Fruit fly (Drosophila melanogaster) whole organism, pupa: Measurements from ENCODE around the gene RhoGAP18B.

Source experiments
- CG10348 ChIP-seq: fragments of 200-800 bp; sonication (Bioruptor generic); IDR thresholded peaks from 2 replicates; pipeline ENCODE4 v1.3.6; 2022; ENCODE audit warnings: missing biosample characterization, missing genetic modification characterization
- CG12605 ChIP-seq: fragments of 200-800 bp; sonication (Bioruptor generic); IDR thresholded peaks from 2 replicates; pipeline ENCODE4 v1.3.6; 2022; ENCODE audit warnings: missing biosample characterization, missing genetic modification characterization
- CG13204 ChIP-seq: fragments of 200-800 bp; sonication (Bioruptor generic); optimal IDR thresholded peaks from 2 replicates; lab custom pipeline; 2018; ENCODE audit warnings: missing biosample characterization, mild to moderate bottlenecking, missing genetic modification characterization, moderate library complexity
- CG14655 ChIP-seq: fragments of 200-800 bp; sonication (Bioruptor generic); optimal IDR thresholded peaks from 3 replicates; lab custom pipeline; 2017; ENCODE audit warnings: mild to moderate bottlenecking, missing biosample characterization, missing genetic modification reagents, missing genetic modification characterization
- CG15710 ChIP-seq: fragments of 200-800 bp; sonication (Bioruptor generic); optimal IDR thresholded peaks from 2 replicates; lab custom pipeline; 2018; ENCODE audit warnings: missing biosample characterization, mild to moderate bottlenecking, missing genetic modification characterization, moderate library complexity
- CG17806 ChIP-seq: fragments of 200-800 bp; sonication (Bioruptor generic); optimal IDR thresholded peaks from 2 replicates; lab custom pipeline; 2018; ENCODE audit warnings: missing biosample characterization, mild to moderate bottlenecking, missing genetic modification characterization, moderate library complexity
- CG32121 ChIP-seq: fragments of 200-800 bp; sonication (Bioruptor generic); IDR thresholded peaks from 2 replicates; pipeline ENCODE4 v1.3.6; 2022; ENCODE audit warnings: missing biosample characterization, missing genetic modification characterization
- CG34367 ChIP-seq: fragments of 200-800 bp; sonication (Bioruptor generic); optimal IDR thresholded peaks from 2 replicates; lab custom pipeline; 2018; ENCODE audit warnings: missing biosample characterization, mild to moderate bottlenecking, missing genetic modification characterization
- CG4496 ChIP-seq: fragments of 200-800 bp; sonication (Bioruptor generic); IDR thresholded peaks from 3 replicates; pipeline ENCODE4 v1.3.6; 2022; ENCODE audit warnings: missing biosample characterization, missing genetic modification characterization
- CG8159 ChIP-seq: fragments of 200-800 bp; sonication (Bioruptor generic); optimal IDR thresholded peaks from 3 replicates; lab custom pipeline; 2018; ENCODE audit warnings: missing biosample characterization, mild to moderate bottlenecking, missing genetic modification characterization, moderate library complexity
- CG8301 ChIP-seq: fragments of 200-800 bp; sonication (Bioruptor generic); optimal IDR thresholded peaks from 2 replicates; lab custom pipeline; 2018; ENCODE audit warnings: missing biosample characterization, mild to moderate bottlenecking, missing genetic modification characterization
- CG9948 ChIP-seq: fragments of 200-800 bp; sonication (Bioruptor generic); optimal IDR thresholded peaks from 2 replicates; lab custom pipeline; 2018; ENCODE audit warnings: missing biosample characterization, mild to moderate bottlenecking, missing genetic modification characterization, moderate library complexity
- D1 ChIP-seq: fragments of 200-800 bp; sonication (Bioruptor generic); optimal IDR thresholded peaks from 2 replicates; lab custom pipeline; 2018; ENCODE audit warnings: missing biosample characterization, mild to moderate bottlenecking, missing genetic modification characterization, moderate library complexity
- EcR ChIP-seq: fragments of 200-800 bp; sonication (Bioruptor generic); optimal IDR thresholded peaks from 3 replicates; lab custom pipeline; 2019; ENCODE audit warnings: missing biosample characterization, missing genetic modification characterization, mild to moderate bottlenecking, moderate library complexity, missing genetic modification reagents
- Ets98B ChIP-seq: fragments of 200-800 bp; sonication (Bioruptor generic); IDR thresholded peaks from 2 replicates; pipeline ENCODE4 v1.3.6; 2022; ENCODE audit warnings: missing biosample characterization, missing genetic modification characterization
- Pif1A ChIP-seq: fragments of 200-800 bp; sonication (Bioruptor generic); optimal IDR thresholded peaks from 3 replicates; lab custom pipeline; 2016; ENCODE audit warnings: missing biosample characterization, missing genetic modification characterization
- Pif1B ChIP-seq: fragments of 200-800 bp; sonication (Bioruptor generic); optimal IDR thresholded peaks from 3 replicates; lab custom pipeline; 2016; ENCODE audit warnings: missing biosample characterization, missing genetic modification characterization
- Snoo ChIP-seq: fragments of 200-800 bp; sonication (Bioruptor generic); optimal IDR thresholded peaks from 3 replicates; lab custom pipeline; 2017; ENCODE audit warnings: missing biosample characterization, mild to moderate bottlenecking, missing genetic modification characterization, inconsistent platforms
- fd96Ca ChIP-seq: fragments of 200-800 bp; sonication (Bioruptor generic); IDR thresholded peaks from 3 replicates; pipeline ENCODE4 v1.3.6; 2022; ENCODE audit warnings: missing biosample characterization, missing genetic modification characterization
- gl ChIP-seq: fragments of 200-800 bp; sonication (Bioruptor generic); optimal IDR thresholded peaks from 2 replicates; lab custom pipeline; 2018; ENCODE audit warnings: missing biosample characterization, mild to moderate bottlenecking, missing genetic modification characterization
- rn ChIP-seq: fragments of 200-800 bp; sonication (Bioruptor generic); IDR thresholded peaks from 2 replicates; pipeline ENCODE4 v1.3.6; 2022; ENCODE audit warnings: missing biosample characterization, missing genetic modification characterization

The RhoGAP18B gene

DNA sequence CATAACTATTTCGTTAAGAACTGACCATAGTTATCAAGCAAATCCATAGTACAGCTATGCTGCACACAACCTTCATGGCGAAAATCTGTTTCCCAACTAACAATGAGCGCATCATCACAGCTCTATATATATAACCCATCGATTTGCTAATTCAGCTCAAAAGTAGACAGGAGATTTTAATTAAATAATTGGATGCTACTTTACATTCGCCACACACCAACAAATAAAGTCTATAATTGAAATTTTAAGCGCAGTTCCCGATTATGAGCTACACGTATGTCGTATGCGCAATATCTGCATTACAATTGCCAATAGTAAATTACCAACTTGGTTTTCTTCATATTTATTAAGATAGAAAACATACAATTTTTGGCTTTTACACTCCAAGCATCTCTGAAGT is 31.1 kb downstream of the RhoGAP18B start, which contains the start of gene Obp18a:
Gene Obp18a (minus strand): TSS at position 101 of the 400 bp plus-strand sequence.
- TF ChIP-seq CG34367 (tag; lab: Kevin White, UChicago), result no peak
- no peak for TF ChIP-seq CG10348 (GFP tag; lab: Robert Waterston, UW)
- no peak for TF ChIP-seq CG13204 (GFP tag; lab: Kevin White, UChicago)
- TF ChIP-seq CG32121 (GFP tag; lab: Robert Waterston, UW), result no peak
- no peak for TF ChIP-seq CG15710 (tag; lab: Kevin White, UChicago)
- no peak for TF ChIP-seq CG9948 (tag; lab: Kevin White, UChicago)
- no peak for TF ChIP-seq fd96Ca (GFP tag; lab: Robert Waterston, UW)
- TF ChIP-seq CG12605 (GFP tag; lab: Robert Waterston, UW), result no peak
- TF ChIP-seq CG14655 (GFP tag; lab: Kevin White, UChicago), result no peak
- TF ChIP-seq rn (GFP tag; lab: Robert Waterston, UW), result no peak
- no peak for TF ChIP-seq CG8159 (tag; lab: Kevin White, UChicago)
- no peak for TF ChIP-seq Snoo (tag; lab: Kevin White, UChicago)
- TF ChIP-seq Pif1B (GFP tag; lab: Kevin White, UChicago), result no peak
- no peak for TF ChIP-seq Pif1A (GFP tag; lab: Kevin White, UChicago)
- TF ChIP-seq EcR (GFP tag; lab: Kevin White, UChicago), result no peak

- no peak for TF ChIP-seq EcR (GFP tag; lab: Kevin White, UChicago)
- no peak for TF ChIP-seq CG15710 (tag; lab: Kevin White, UChicago)
- no peak for TF ChIP-seq CG17806 (tag; lab: Kevin White, UChicago)
- TF ChIP-seq CG8301 (tag; lab: Kevin White, UChicago), result no peak
- TF ChIP-seq CG34367 (tag; lab: Kevin White, UChicago), result no peak
- no peak for TF ChIP-seq CG9948 (tag; lab: Kevin White, UChicago)
- TF ChIP-seq CG12605 (GFP tag; lab: Robert Waterston, UW), result no peak
- TF ChIP-seq CG8159 (tag; lab: Kevin White, UChicago), result no peak
Measured at dm6 chrX:19127216-19127615, 39.7 kb downstream of the RhoGAP18B start, which contains the start of gene tgy. Gene tgy (minus strand): TSS chrX:19127316.

dm6 chrX:19124288-19124687 is 42.6 kb downstream of the RhoGAP18B start, which contains the start of gene CG15882:
Gene CG15882 (minus strand): TSS chrX:19124388.
- TF ChIP-seq CG10348 (GFP tag; lab: Robert Waterston, UW) (no peak), gl (tag; lab: Kevin White, UChicago) (no peak), CG9948 (tag; lab: Kevin White, UChicago) (no peak)

- peak; percentile 54; the same call in 1 of the 3 replicates for TF ChIP-seq fd96Ca (GFP tag; lab: Robert Waterston, UW)
- peak; percentile 31 for TF ChIP-seq CG17806 (tag; lab: Kevin White, UChicago)
- peak; percentile 62; the same call in 1 of the 3 replicates for TF ChIP-seq CG4496 (GFP tag; lab: Robert Waterston, UW)
- TF ChIP-seq CG34367 (tag; lab: Kevin White, UChicago), result no peak
- TF ChIP-seq EcR (GFP tag; lab: Kevin White, UChicago), result no peak
- no peak for TF ChIP-seq Ets98B (GFP tag; lab: Robert Waterston, UW)
- no peak for TF ChIP-seq gl (tag; lab: Kevin White, UChicago)
- no peak for TF ChIP-seq CG9948 (tag; lab: Kevin White, UChicago)
- no peak for TF ChIP-seq CG10348 (GFP tag; lab: Robert Waterston, UW)
- peak; percentile 32; the same call in 1 of the 2 replicates for TF ChIP-seq CG32121 (GFP tag; lab: Robert Waterston, UW)
- TF ChIP-seq Snoo (tag; lab: Kevin White, UChicago), result no peak
- TF ChIP-seq CG8159 (tag; lab: Kevin White, UChicago), result peak; percentile 13
- no peak for TF ChIP-seq CG13204 (GFP tag; lab: Kevin White, UChicago)
- peak; percentile 9 for TF ChIP-seq CG15710 (tag; lab: Kevin White, UChicago)
- TF ChIP-seq CG14655 (GFP tag; lab: Kevin White, UChicago), result peak; percentile 41
- peak; percentile 33 for TF ChIP-seq CG8301 (tag; lab: Kevin White, UChicago)
- no peak for TF ChIP-seq rn (GFP tag; lab: Robert Waterston, UW)
- peak; percentile 20 for TF ChIP-seq Pif1A (GFP tag; lab: Kevin White, UChicago)
- TF ChIP-seq, all 21 proteins: peak for 9
Measured at dm6 chrX:19120367-19120766, 46.5 kb downstream of the RhoGAP18B start.

- peak; percentile 70 for TF ChIP-seq CG14655 (GFP tag; lab: Kevin White, UChicago)
- TF ChIP-seq Ets98B (GFP tag; lab: Robert Waterston, UW), result no peak
- TF ChIP-seq CG15710 (tag; lab: Kevin White, UChicago), result peak; percentile 30
- TF ChIP-seq CG4496 (GFP tag; lab: Robert Waterston, UW), result no peak
- TF ChIP-seq EcR (GFP tag; lab: Kevin White, UChicago), result no peak
- peak; percentile 15 for TF ChIP-seq CG34367 (tag; lab: Kevin White, UChicago)
- no peak for TF ChIP-seq gl (tag; lab: Kevin White, UChicago)
- no peak for TF ChIP-seq CG10348 (GFP tag; lab: Robert Waterston, UW)
- peak; percentile 9; the same call in 1 of the 2 replicates for TF ChIP-seq rn (GFP tag; lab: Robert Waterston, UW)
- no peak for TF ChIP-seq Pif1B (GFP tag; lab: Kevin White, UChicago)
- TF ChIP-seq CG17806 (tag; lab: Kevin White, UChicago), result no peak
- no peak for TF ChIP-seq CG12605 (GFP tag; lab: Robert Waterston, UW)
- TF ChIP-seq fd96Ca (GFP tag; lab: Robert Waterston, UW), result peak; percentile 50; the same call in 1 of the 3 replicates
- TF ChIP-seq D1 (tag; lab: Kevin White, UChicago), result no peak
- TF ChIP-seq CG8301 (tag; lab: Kevin White, UChicago), result peak; percentile 65
- TF ChIP-seq Snoo (tag; lab: Kevin White, UChicago), result no peak
- peak; percentile 41 for TF ChIP-seq CG9948 (tag; lab: Kevin White, UChicago)
- TF ChIP-seq CG8159 (tag; lab: Kevin White, UChicago), result peak; percentile 41
- no peak for TF ChIP-seq CG32121 (GFP tag; lab: Robert Waterston, UW)
- no peak for TF ChIP-seq CG13204 (GFP tag; lab: Kevin White, UChicago)
- TF ChIP-seq Pif1A (GFP tag; lab: Kevin White, UChicago), result peak; percentile 9
Measured at dm6 chrX:19106842-19107557, 59.9 kb downstream of the RhoGAP18B start.
